Worm (Caenorhabditis elegans) whole organism, L4/young adult: ENCODE measurements around the gene F01G10.4.

Source experiments
- W03F9.2 ChIP-seq: fragments of 150-350 bp; optimal IDR thresholded peaks from 2 replicates; lab custom pipeline; 2014; ENCODE audit warnings: missing biosample characterization, missing genetic modification characterization
- dao-5 ChIP-seq: sonication (generic microtip); optimal IDR thresholded peaks from 2 replicates; lab custom pipeline; 2016; ENCODE audit warnings: missing genotype, missing genetic modification characterization, moderate library complexity, missing compliant biosample characterization

ce11 chrIV:10232456-10232855 is at the start of gene F01G10.4:
- TF ChIP-seq dao-5 = no peak
- no peak for TF ChIP-seq W03F9.2 (tag; lab: Kevin White, UChicago)
